Fruit fly (Drosophila melanogaster): ENCODE results near the gene CG17272.

Gene CG17272

DNA sequence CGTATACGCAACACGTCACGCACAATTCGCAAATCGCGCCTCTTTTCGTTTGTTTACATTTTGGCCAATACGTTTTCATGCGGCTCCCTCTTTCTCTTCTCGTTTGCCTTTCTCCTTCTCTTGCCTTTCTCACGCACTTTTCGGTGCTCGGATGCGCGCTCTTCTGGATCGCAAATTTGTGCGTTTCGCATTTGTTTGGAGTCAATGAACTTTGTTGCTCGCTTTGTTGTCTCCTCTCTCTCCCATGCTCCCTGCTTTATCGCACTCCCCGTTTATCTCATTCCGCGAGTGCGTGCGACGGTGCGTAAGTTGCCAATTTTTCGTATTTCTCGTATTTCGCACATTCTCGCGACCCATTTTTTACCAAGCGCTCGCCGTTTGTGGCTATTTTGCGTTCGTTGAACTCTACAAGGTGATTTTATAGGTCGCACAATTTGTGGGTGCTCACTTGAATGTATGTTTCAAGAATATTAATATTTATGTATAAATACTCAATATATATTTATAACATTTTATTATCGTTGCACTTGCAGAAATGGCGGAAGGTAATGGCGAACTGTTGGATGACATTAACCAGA lies 32.7 kb downstream of the CG17272 start:
- no peak for TF ChIP-seq CG8478 (optimal IDR thresholded peaks at IDR 0.05)

DNA sequence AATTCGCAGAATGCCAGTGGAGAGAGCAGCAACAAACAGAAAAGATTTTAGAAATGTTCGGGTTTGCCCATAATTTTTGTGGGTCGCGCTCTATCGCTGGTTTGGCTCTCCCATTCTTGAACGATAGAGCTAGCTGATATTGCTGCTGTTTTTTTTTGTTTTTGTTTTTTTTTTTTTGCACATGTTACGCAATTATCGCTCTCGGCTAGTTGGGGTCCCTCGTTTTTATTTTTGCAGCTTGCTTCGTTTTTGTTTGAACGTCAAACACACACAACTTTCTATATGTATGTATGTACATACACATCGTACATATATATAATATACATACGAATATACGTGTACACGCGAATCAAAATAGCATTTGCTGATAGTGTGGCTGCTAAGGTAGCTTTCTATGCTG lies 33.6 kb downstream of the CG17272 start:
- TF ChIP-seq CG8478 (optimal IDR thresholded peaks at IDR 0.05), result no peak
- TF ChIP-seq CTCF (optimal IDR thresholded peaks at IDR 0.05), result no peak

DNA sequence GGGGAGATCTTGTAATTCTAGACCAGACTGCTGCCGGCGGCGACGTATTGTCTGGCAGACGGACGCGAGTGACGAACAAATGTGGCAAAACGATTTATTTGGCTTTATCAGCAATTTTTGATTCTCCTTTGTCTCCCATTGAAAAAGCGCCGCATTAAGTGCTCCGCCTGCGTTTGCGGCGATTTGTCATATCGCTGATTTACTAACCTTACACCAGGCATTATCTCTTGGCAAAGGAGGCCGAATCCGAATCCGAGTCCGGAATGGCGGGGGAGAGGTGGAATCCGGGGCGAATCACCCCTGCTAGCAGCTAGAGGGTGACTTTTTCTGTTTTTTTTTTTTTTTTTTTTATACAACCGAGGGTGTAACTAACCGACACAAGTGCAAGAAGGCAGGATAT lies 35.5 kb downstream of the CG17272 start:
- TF ChIP-seq CG8478 (optimal IDR thresholded peaks at IDR 0.05) (no peak), CTCF (optimal IDR thresholded peaks at IDR 0.05) (no peak)

- TF ChIP-seq CTCF (optimal IDR thresholded peaks at IDR 0.05), result no peak
- no peak for TF ChIP-seq CG8478 (optimal IDR thresholded peaks at IDR 0.05)
Observed at dm6 chr3R:20784436-20785368, 39.3 kb downstream of the CG17272 start.

- TF ChIP-seq CTCF (optimal IDR thresholded peaks at IDR 0.05), result no peak
- TF ChIP-seq CG8478 (optimal IDR thresholded peaks at IDR 0.05), result no peak
Observed at dm6 chr3R:20783714-20784435, 40.2 kb downstream of the CG17272 start.

- TF ChIP-seq CG8478 (optimal IDR thresholded peaks at IDR 0.05) (no peak), CTCF (optimal IDR thresholded peaks at IDR 0.05) (no peak)
Observed at dm6 chr3R:20782655-20783105, 41.4 kb downstream of the CG17272 start.

dm6 chr3R:20782104-20782654 lies 41.9 kb downstream of the CG17272 start:
- TF ChIP-seq CG8478 (optimal IDR thresholded peaks at IDR 0.05) (no peak), CTCF (optimal IDR thresholded peaks at IDR 0.05) (no peak)

DNA sequence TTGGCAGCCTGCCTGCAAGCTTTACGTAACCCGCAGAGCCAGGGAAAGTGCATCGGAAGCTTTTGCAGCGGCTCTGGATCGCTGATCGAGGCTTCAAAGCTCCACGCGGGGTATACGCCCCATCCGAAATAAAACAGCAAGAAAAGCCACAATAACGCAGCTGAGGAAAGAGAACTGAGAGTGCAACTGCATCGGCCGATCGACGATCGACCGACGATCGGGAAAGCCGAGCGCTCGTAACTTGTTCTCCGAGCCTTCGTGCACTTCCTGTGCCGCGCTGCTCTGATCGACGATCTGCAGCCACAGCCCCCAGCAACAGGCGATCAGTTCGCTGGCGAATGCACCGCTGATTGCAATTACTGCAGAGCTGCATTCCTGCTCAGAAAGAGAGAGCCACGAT lies 44.1 kb downstream of the CG17272 start:
- TF ChIP-seq CG8478 (optimal IDR thresholded peaks at IDR 0.05), result no peak

dm6 chr3R:20779545-20779944 lies 44.5 kb downstream of the CG17272 start:
- no peak for TF ChIP-seq CG8478 (optimal IDR thresholded peaks at IDR 0.05)
- no peak for TF ChIP-seq CTCF (optimal IDR thresholded peaks at IDR 0.05)

DNA sequence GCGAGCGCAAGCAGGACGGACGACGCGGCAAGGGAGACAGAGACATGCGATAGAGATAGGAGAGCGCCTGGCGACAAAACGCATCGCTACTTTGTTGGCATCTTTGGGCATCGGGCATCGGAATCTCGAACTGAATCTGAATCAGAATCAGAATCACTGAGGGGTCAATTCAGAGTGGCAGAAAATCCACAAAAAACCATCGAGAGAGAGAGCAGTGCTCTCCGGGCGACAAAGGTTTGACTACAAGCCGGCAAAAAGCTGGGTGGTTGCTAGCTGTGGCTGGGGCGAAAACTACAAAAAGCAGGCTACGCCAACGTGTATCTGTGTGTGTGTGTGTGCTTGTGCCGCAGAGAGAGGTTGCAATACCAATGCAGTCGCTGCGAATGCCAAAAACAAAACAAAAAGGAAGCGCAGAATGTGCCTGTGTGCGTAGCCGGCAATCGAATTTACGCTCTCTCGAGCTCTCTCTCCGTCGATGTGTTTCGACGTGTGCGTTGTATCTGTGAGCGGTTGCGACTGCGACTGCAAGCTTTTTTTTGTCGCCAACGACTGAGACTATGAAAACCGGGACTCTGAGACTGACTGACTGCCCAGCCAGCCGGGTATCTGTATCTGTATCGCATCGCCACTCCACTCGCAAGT lies 45.6 kb downstream of the CG17272 start:
- no peak for TF ChIP-seq CTCF (optimal IDR thresholded peaks at IDR 0.05)
- no peak for TF ChIP-seq CG8478 (optimal IDR thresholded peaks at IDR 0.05)

- TF ChIP-seq CG8478 (optimal IDR thresholded peaks at IDR 0.05) (no peak), CTCF (optimal IDR thresholded peaks at IDR 0.05) (no peak)
Observed at dm6 chr3R:20774125-20774524, 49.9 kb downstream of the CG17272 start.

Data from S2 (cell line).